Worm (Caenorhabditis elegans) whole organism, mixed stage, embryonic: ENCODE measurements around the gene srx-120.

Source experiments
- bed-3 ChIP-seq: fragments of 200-800 bp; sonication (Bioruptor generic); optimal IDR thresholded peaks from 3 replicates; lab custom pipeline; 2018; ENCODE audit warnings: mild to moderate bottlenecking, missing genetic modification characterization, moderate library complexity, missing compliant biosample characterization
- ceh-39 ChIP-seq: fragments of 150-350 bp; optimal IDR thresholded peaks from 2 replicates; lab custom pipeline; 2014; ENCODE audit warnings: missing biosample characterization, missing genetic modification characterization
- ceh-43 ChIP-seq: fragments of 200-800 bp; sonication (Bioruptor generic); optimal IDR thresholded peaks from 2 replicates; lab custom pipeline; 2018; ENCODE audit warnings: mild to moderate bottlenecking, missing genetic modification characterization, moderate library complexity, missing compliant biosample characterization
- ceh-83 ChIP-seq: fragments of 200-800 bp; sonication (Bioruptor generic); optimal IDR thresholded peaks from 2 replicates; lab custom pipeline; 2018; ENCODE audit warnings: mild to moderate bottlenecking, missing genetic modification characterization, missing compliant biosample characterization
- ces-1 ChIP-seq: fragments of 150-350 bp; optimal IDR thresholded peaks from 2 replicates; lab custom pipeline; 2014; ENCODE audit warnings: missing biosample characterization, missing genetic modification reagents, missing genetic modification characterization
- cnd-1 ChIP-seq: fragments of 200-800 bp; sonication (Bioruptor generic); optimal IDR thresholded peaks from 2 replicates; lab custom pipeline; 2018; ENCODE audit warnings: mild to moderate bottlenecking, missing genetic modification characterization, missing compliant biosample characterization
- drap-1 ChIP-seq: fragments of 200-800 bp; sonication (Bioruptor generic); optimal IDR thresholded peaks from 3 replicates; lab custom pipeline; 2018; ENCODE audit warnings: mild to moderate bottlenecking, missing genetic modification characterization, missing compliant biosample characterization
- flh-1 ChIP-seq: fragments of 200-800 bp; sonication (Bioruptor generic); optimal IDR thresholded peaks from 2 replicates; lab custom pipeline; 2018; ENCODE audit warnings: mild to moderate bottlenecking, missing genetic modification characterization, moderate library complexity, missing compliant biosample characterization
- ham-2 ChIP-seq: fragments of 200-800 bp; sonication (Bioruptor generic); optimal IDR thresholded peaks from 2 replicates; lab custom pipeline; 2018; ENCODE audit warnings: mild to moderate bottlenecking, missing genetic modification characterization, missing compliant biosample characterization
- hlh-1 ChIP-seq: fragments of 150-350 bp; optimal IDR thresholded peaks from 2 replicates; lab custom pipeline; 2014; ENCODE audit warnings: missing biosample characterization, missing genetic modification reagents, missing genetic modification characterization
- lin-13 ChIP-seq: fragments of 150-350 bp; optimal IDR thresholded peaks from 2 replicates; lab custom pipeline; 2014; ENCODE audit warnings: missing biosample characterization, missing genetic modification characterization
- lin-32 ChIP-seq: fragments of 200-800 bp; sonication (Bioruptor generic); optimal IDR thresholded peaks from 2 replicates; lab custom pipeline; 2018; ENCODE audit warnings: mild to moderate bottlenecking, missing genetic modification characterization, missing compliant biosample characterization
- lsy-2 ChIP-seq: fragments of 150-350 bp; optimal IDR thresholded peaks from 2 replicates; lab custom pipeline; 2014; ENCODE audit warnings: missing biosample characterization, missing genetic modification characterization
- mls-2 ChIP-seq: sonication (generic microtip); optimal IDR thresholded peaks from 2 replicates; lab custom pipeline; 2016; ENCODE audit warnings: mild to moderate bottlenecking, missing genetic modification characterization, moderate library complexity, missing compliant biosample characterization
- nhr-12 ChIP-seq: fragments of 150-350 bp; optimal IDR thresholded peaks from 2 replicates; lab custom pipeline; 2014; ENCODE audit warnings: missing biosample characterization, missing genetic modification characterization
- nhr-2 ChIP-seq: fragments of 150-350 bp; optimal IDR thresholded peaks from 2 replicates; lab custom pipeline; 2014; ENCODE audit warnings: missing biosample characterization, missing genetic modification characterization
- nhr-237 ChIP-seq: fragments of 150-350 bp; optimal IDR thresholded peaks from 2 replicates; lab custom pipeline; 2014; ENCODE audit warnings: missing biosample characterization, missing genetic modification characterization
- nhr-28 ChIP-seq: fragments of 150-350 bp; optimal IDR thresholded peaks from 2 replicates; lab custom pipeline; 2014; ENCODE audit warnings: missing biosample characterization, missing genetic modification characterization
- nhr-76 ChIP-seq: sonication (generic microtip); optimal IDR thresholded peaks from 2 replicates; lab custom pipeline; 2017; ENCODE audit warnings: missing biosample characterization, missing genetic modification characterization
- pha-4 ChIP-seq: fragments of 150-350 bp; optimal IDR thresholded peaks from 2 replicates; lab custom pipeline; 2018; ENCODE audit warnings: missing biosample characterization, missing genetic modification reagents, missing genetic modification characterization
- sem-2 ChIP-seq: fragments of 200-800 bp; sonication (Bioruptor generic); optimal IDR thresholded peaks from 2 replicates; lab custom pipeline; 2018; ENCODE audit warnings: mild to moderate bottlenecking, missing genetic modification characterization, missing compliant biosample characterization
- snpc-4 ChIP-seq: fragments of 150-350 bp; optimal IDR thresholded peaks from 2 replicates; lab custom pipeline; 2014; ENCODE audit warnings: missing biosample characterization, missing genetic modification characterization
- sptf-1 ChIP-seq: sonication (generic microtip); optimal IDR thresholded peaks from 2 replicates; lab custom pipeline; 2017; ENCODE audit warnings: mild to moderate bottlenecking, missing genetic modification characterization, moderate library complexity, missing compliant biosample characterization
- tbx-8 ChIP-seq: fragments of 200-800 bp; sonication (Bioruptor generic); optimal IDR thresholded peaks from 2 replicates; lab custom pipeline; 2018; ENCODE audit warnings: mild to moderate bottlenecking, missing genetic modification characterization, moderate library complexity, missing compliant biosample characterization
- unc-120 ChIP-seq: sonication (generic microtip); optimal IDR thresholded peaks from 2 replicates; lab custom pipeline; 2017; ENCODE audit warnings: missing genetic modification characterization, missing compliant biosample characterization; ENCODE audit not compliant: poor library complexity, severe bottlenecking
- unc-39 ChIP-seq: fragments of 150-350 bp; optimal IDR thresholded peaks from 2 replicates; lab custom pipeline; 2014; ENCODE audit warnings: missing biosample characterization, missing genetic modification characterization
- unc-62 ChIP-seq: fragments of 150-350 bp; optimal IDR thresholded peaks from 2 replicates; lab custom pipeline; 2014; ENCODE audit warnings: missing biosample characterization, missing genetic modification reagents, missing genetic modification characterization
- ztf-11 ChIP-seq: fragments of 150-350 bp; optimal IDR thresholded peaks from 2 replicates; lab custom pipeline; 2014; ENCODE audit warnings: missing biosample characterization, missing genetic modification characterization

The srx-120 gene

DNA sequence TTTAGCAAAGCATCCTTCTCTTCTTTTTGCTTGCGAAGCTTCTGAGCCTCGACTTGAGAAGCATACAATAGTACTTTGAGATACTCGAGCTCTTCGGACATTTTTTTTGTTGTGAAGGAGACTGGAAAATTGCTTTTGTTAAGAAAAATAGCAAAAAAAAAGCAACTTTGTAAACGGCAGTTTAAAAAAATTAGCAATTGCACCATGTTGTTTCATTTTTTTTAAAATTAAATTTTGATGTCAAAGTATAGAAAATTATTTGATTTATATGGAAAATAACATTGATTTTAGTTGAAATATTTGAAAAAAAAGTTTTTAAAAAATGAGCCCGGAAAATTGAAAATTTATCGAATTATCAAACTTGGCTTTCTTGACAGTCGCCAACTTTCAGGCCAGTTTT is 43.6 kb downstream of the srx-120 start, which contains the start of gene Y38E10A.3:
Gene Y38E10A.3 (minus strand): TSS at position 101 of the 400 bp plus-strand sequence.
- no peak for TF ChIP-seq mls-2 (tag; lab: Kevin White, UChicago)
- TF ChIP-seq ceh-83 (GFP tag; lab: Kevin White, UChicago), result no peak
- TF ChIP-seq drap-1 (GFP tag; lab: Kevin White, UChicago), result no peak
- no peak for TF ChIP-seq bed-3 (GFP tag; lab: Kevin White, UChicago)
- no peak for TF ChIP-seq pha-4 (tag; lab: Kevin White, UChicago)
- no peak for TF ChIP-seq hlh-1 (tag; lab: Kevin White, UChicago)
- TF ChIP-seq nhr-28, result no peak
- TF ChIP-seq sptf-1 (tag; lab: Kevin White, UChicago), result no peak
- TF ChIP-seq nhr-2 (tag; lab: Kevin White, UChicago), result no peak
- no peak for TF ChIP-seq unc-62 (GFP tag; lab: Kevin White, UChicago)
- no peak for TF ChIP-seq nhr-237 (tag; lab: Kevin White, UChicago)
- TF ChIP-seq sem-2 (GFP tag; lab: Kevin White, UChicago), result no peak
- TF ChIP-seq ces-1 (GFP tag; lab: Kevin White, UChicago), result no peak
- TF ChIP-seq cnd-1 (tag; lab: Kevin White, UChicago), result no peak
- TF ChIP-seq unc-39 (tag; lab: Kevin White, UChicago), result no peak
- TF ChIP-seq nhr-76 (tag; lab: Kevin White, UChicago), result no peak
- no peak for TF ChIP-seq unc-120 (tag; lab: Kevin White, UChicago)

DNA sequence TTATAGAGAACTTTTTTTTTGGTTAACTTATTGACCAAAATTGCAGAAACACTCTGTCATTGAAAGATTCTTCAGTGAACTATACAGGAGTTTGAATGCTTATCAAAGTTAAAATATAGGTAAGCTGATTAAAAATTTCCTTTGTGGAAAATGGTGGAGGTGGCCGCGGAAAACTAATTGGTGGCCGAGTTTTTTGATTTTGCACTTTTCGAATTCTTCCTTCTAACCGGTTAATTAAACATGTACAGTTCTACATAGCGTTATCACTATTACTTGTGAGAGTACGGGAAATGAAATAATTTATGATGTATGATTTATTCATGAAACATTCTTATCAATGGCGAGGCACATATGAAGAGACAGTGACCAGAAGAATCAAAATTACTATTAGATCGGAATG is 46.7 kb downstream of the srx-120 start, which contains the start of gene clec-8:
Gene clec-8 (minus strand): TSS at position 308 of the 400 bp plus-strand sequence.
- no peak for TF ChIP-seq flh-1
- TF ChIP-seq pha-4 (tag; lab: Kevin White, UChicago), result no peak
- no peak for TF ChIP-seq nhr-237 (tag; lab: Kevin White, UChicago)
- no peak for TF ChIP-seq nhr-28
- TF ChIP-seq ceh-43 (GFP tag; lab: Kevin White, UChicago), result no peak
- TF ChIP-seq ham-2 (GFP tag; lab: Kevin White, UChicago), result no peak
- no peak for TF ChIP-seq hlh-1 (tag; lab: Kevin White, UChicago)
- no peak for TF ChIP-seq snpc-4 (tag; lab: Kevin White, UChicago)
- TF ChIP-seq sem-2 (GFP tag; lab: Kevin White, UChicago), result no peak
- TF ChIP-seq nhr-12 (tag; lab: Kevin White, UChicago), result no peak

DNA sequence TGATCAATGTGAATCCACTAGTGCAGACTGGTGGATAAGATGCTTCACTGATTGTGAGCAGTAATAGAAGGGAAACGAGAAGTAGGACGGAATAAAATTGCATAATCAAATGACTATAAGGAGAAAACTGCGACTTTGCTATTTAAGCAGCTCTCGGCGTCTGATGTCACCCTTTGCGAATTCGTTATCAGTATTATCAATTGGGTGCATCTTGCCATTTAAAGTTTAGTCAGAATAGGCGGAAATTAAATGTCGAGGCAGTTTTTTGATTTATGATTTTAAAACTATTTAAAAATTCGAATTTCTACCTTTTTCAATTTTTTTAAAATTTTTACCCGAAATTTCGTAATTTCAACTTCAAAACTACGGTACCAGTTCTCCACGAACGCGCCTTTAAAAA is 49.9 kb downstream of the srx-120 start, which contains the start of gene clec-4:
Gene clec-4 (minus strand): TSS at position 162 of the 400 bp plus-strand sequence.
- TF ChIP-seq lsy-2 (tag; lab: Kevin White, UChicago) (no peak), sem-2 (GFP tag; lab: Kevin White, UChicago) (no peak), pha-4 (tag; lab: Kevin White, UChicago) (no peak), bed-3 (GFP tag; lab: Kevin White, UChicago) (no peak), ceh-43 (GFP tag; lab: Kevin White, UChicago) (no peak), lin-13 (tag; lab: Kevin White, UChicago) (no peak), ceh-39 (tag; lab: Kevin White, UChicago) (no peak), hlh-1 (tag; lab: Kevin White, UChicago) (no peak), lin-32 (GFP tag; lab: Kevin White, UChicago) (no peak), ceh-83 (GFP tag; lab: Kevin White, UChicago) (no peak), tbx-8 (no peak), ztf-11 (tag; lab: Kevin White, UChicago) (no peak)
